Worm (Caenorhabditis elegans) whole organism, midembryonic: ENCODE results near the gene fbxb-103.

Experiments used
- T22C8.4 ChIP-seq: fragments of 200-800 bp; sonication (Bioruptor generic); IDR thresholded peaks from 2 replicates; pipeline ENCODE4 v1.3.6; 2022; ENCODE audit warnings: missing genetic modification characterization, missing compliant biosample characterization
- cog-1 ChIP-seq: sonication (generic microtip); optimal IDR thresholded peaks from 2 replicates; lab custom pipeline; 2016; ENCODE audit warnings: missing genetic modification characterization, missing compliant biosample characterization
- flt-1 ChIP-seq: fragments of 200-800 bp; sonication (Bioruptor generic); IDR thresholded peaks from 2 replicates; pipeline ENCODE4 v1.3.6; 2022; ENCODE audit warnings: missing genetic modification characterization, missing compliant biosample characterization
- klf-2 ChIP-seq: fragments of 200-800 bp; sonication (Bioruptor generic); conservative IDR thresholded peaks from 2 replicates; pipeline ENCODE4 v1.3.6; 2022; ENCODE audit warnings: missing genetic modification reagents, missing genetic modification characterization, missing compliant biosample characterization
- med-1 ChIP-seq: sonication (generic microtip); optimal IDR thresholded peaks from 2 replicates; lab custom pipeline; 2017; ENCODE audit warnings: missing genetic modification characterization, mild to moderate bottlenecking, missing compliant biosample characterization, antibody characterized with exemption, missing genetic modification reagents; ENCODE audit not compliant: insufficient read depth
- ref-1 ChIP-seq: fragments of 200-800 bp; sonication (Bioruptor generic); conservative IDR thresholded peaks from 2 replicates; pipeline ENCODE4 v1.3.6; 2022; ENCODE audit warnings: missing genetic modification reagents, missing genetic modification characterization, missing compliant biosample characterization
- tab-1 ChIP-seq: fragments of 200-800 bp; sonication (Bioruptor generic); IDR thresholded peaks from 2 replicates; pipeline ENCODE4 v1.3.6; 2022; ENCODE audit warnings: missing genetic modification characterization, missing compliant biosample characterization
- ztf-23 ChIP-seq: fragments of 200-800 bp; sonication (Bioruptor generic); IDR thresholded peaks from 2 replicates; pipeline ENCODE4 v1.3.6; 2022; ENCODE audit warnings: missing genetic modification reagents, missing genetic modification characterization, missing compliant biosample characterization
- ztf-29 ChIP-seq: fragments of 200-800 bp; sonication (Bioruptor generic); IDR thresholded peaks from 2 replicates; pipeline ENCODE4 v1.3.6; 2022; ENCODE audit warnings: missing genetic modification reagents, missing genetic modification characterization, missing compliant biosample characterization

DNA sequence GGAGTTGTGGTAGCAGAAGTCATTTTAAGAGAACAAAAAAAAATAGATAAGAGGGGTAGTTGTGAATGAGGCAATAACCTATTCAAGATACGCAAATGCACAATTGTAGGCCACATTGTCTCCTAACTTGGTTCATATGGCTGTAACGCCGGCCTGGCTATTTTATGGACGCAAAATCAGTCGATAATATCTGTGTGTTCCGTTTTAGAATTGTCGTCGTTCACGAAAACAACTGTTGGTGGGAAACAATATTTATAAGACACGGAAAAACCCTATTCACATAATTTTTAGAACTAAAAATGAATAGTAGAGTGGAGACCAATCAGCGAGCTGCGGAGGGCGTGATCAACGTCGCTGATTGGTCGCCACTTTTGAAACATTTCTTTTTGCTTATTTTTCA, 29.1 kb upstream of the fbxb-103 start, which contains the start of gene sdz-7:
- TF ChIP-seq ztf-23 (GFP tag; lab: Robert Waterston, UW) = no peak
- no peak for TF ChIP-seq cog-1 (tag; lab: Kevin White, UChicago)
- TF ChIP-seq ztf-29 (GFP tag; lab: Robert Waterston, UW) = no peak
- no peak for TF ChIP-seq T22C8.4
- TF ChIP-seq klf-2 (GFP tag; lab: Robert Waterston, UW) = no peak
- no peak for TF ChIP-seq flt-1 (GFP tag; lab: Robert Waterston, UW)
- TF ChIP-seq med-1 (GFP tag; lab: Kevin White, UChicago) = no peak
- no peak for TF ChIP-seq tab-1
- no peak for TF ChIP-seq ref-1 (GFP tag; lab: Robert Waterston, UW)
